Worm (Caenorhabditis elegans) whole organism, L2 larva: ENCODE data around the gene srbc-58.

Experiments
- C34F6.9 ChIP-seq: fragments of 150-350 bp; optimal IDR thresholded peaks from 2 replicates; lab custom pipeline; 2014; ENCODE audit warnings: missing biosample characterization, missing genetic modification characterization
- F13H6.1 ChIP-seq: sonication (generic microtip); optimal IDR thresholded peaks from 2 replicates; lab custom pipeline; 2016; ENCODE audit warnings: missing genetic modification characterization, missing compliant biosample characterization
- R02D3.7 ChIP-seq: fragments of 150-350 bp; optimal IDR thresholded peaks from 2 replicates; lab custom pipeline; 2014; ENCODE audit warnings: missing biosample characterization, missing genetic modification characterization
- Y55F3AM.14 ChIP-seq: fragments of 200-800 bp; sonication (Bioruptor generic); optimal IDR thresholded peaks from 2 replicates; lab custom pipeline; 2018; ENCODE audit warnings: mild to moderate bottlenecking, missing genetic modification characterization, missing compliant biosample characterization
- ZK546.5 ChIP-seq: sonication (generic microtip); optimal IDR thresholded peaks from 2 replicates; lab custom pipeline; 2017; ENCODE audit warnings: missing biosample characterization, missing genetic modification characterization
- alr-1 ChIP-seq: fragments of 150-350 bp; optimal IDR thresholded peaks from 2 replicates; lab custom pipeline; 2014; ENCODE audit warnings: missing biosample characterization, missing genetic modification characterization
- aly-2 ChIP-seq: fragments of 150-350 bp; optimal IDR thresholded peaks from 2 replicates; lab custom pipeline; 2014; ENCODE audit warnings: missing biosample characterization, missing genetic modification characterization
- ama-1 ChIP-seq: fragments of 150-350 bp; optimal IDR thresholded peaks from 2 replicates; lab custom pipeline; 2018; ENCODE audit warnings: inconsistent platforms
- blmp-1 ChIP-seq: sonication (generic microtip); optimal IDR thresholded peaks from 2 replicates; lab custom pipeline; 2017; ENCODE audit warnings: missing genetic modification characterization, mild to moderate bottlenecking, missing compliant biosample characterization, antibody characterized with exemption, moderate library complexity; ENCODE audit not compliant: insufficient read depth
- ceh-16 ChIP-seq: fragments of 150-350 bp; optimal IDR thresholded peaks from 2 replicates; lab custom pipeline; 2014; ENCODE audit warnings: missing biosample characterization, missing genetic modification characterization
- ceh-82 ChIP-seq: fragments of 150-350 bp; optimal IDR thresholded peaks from 2 replicates; lab custom pipeline; 2014; ENCODE audit warnings: missing biosample characterization, missing genetic modification characterization
- crh-2 ChIP-seq: sonication (generic microtip); optimal IDR thresholded peaks from 2 replicates; lab custom pipeline; 2017; ENCODE audit warnings: missing biosample characterization, missing genetic modification characterization
- dmd-4 ChIP-seq: sonication (generic microtip); optimal IDR thresholded peaks from 2 replicates; lab custom pipeline; 2017; ENCODE audit warnings: missing biosample characterization, missing genetic modification characterization
- egl-27 ChIP-seq: sonication (generic microtip); optimal IDR thresholded peaks from 3 replicates; lab custom pipeline; 2017; ENCODE audit warnings: missing biosample characterization, missing genetic modification reagents, missing genetic modification characterization
- elt-1 ChIP-seq: fragments of 150-350 bp; optimal IDR thresholded peaks from 2 replicates; lab custom pipeline; 2014; ENCODE audit warnings: missing biosample characterization, missing genetic modification characterization
- elt-3 ChIP-seq: sonication (generic microtip); optimal IDR thresholded peaks from 2 replicates; lab custom pipeline; 2017; ENCODE audit warnings: missing biosample characterization, missing genetic modification characterization
- fos-1 ChIP-seq: fragments of 150-350 bp; optimal IDR thresholded peaks from 2 replicates; lab custom pipeline; 2014; ENCODE audit warnings: missing biosample characterization, missing genetic modification characterization
- gmeb-1 ChIP-seq: fragments of 150-350 bp; optimal IDR thresholded peaks from 2 replicates; lab custom pipeline; 2014; ENCODE audit warnings: missing biosample characterization, missing genetic modification characterization
- lin-11 ChIP-seq: fragments of 150-350 bp; sonication (generic microtip); optimal IDR thresholded peaks from 2 replicates; lab custom pipeline; 2014; ENCODE audit warnings: missing biosample characterization, missing genetic modification characterization, inconsistent platforms, mixed read lengths
- lin-13 ChIP-seq: fragments of 150-350 bp; optimal IDR thresholded peaks from 2 replicates; lab custom pipeline; 2014; ENCODE audit warnings: missing biosample characterization, missing genetic modification reagents, missing genetic modification characterization
- lin-39 ChIP-seq: fragments of 150-350 bp; optimal IDR thresholded peaks from 2 replicates; lab custom pipeline; 2014; ENCODE audit warnings: missing biosample characterization, missing genetic modification reagents, missing genetic modification characterization
- lsy-2 ChIP-seq, 2 experiments: fragments of 150-350 bp in 1 of 2; sonication (generic microtip) in 1 of 2; optimal IDR thresholded peaks; 2 replicates each; lab custom pipeline; 2014 to 2017; ENCODE audit warnings: missing biosample characterization in 2 of 2, missing genetic modification characterization in 2 of 2
- mab-5 ChIP-seq: fragments of 150-350 bp; optimal IDR thresholded peaks from 2 replicates; lab custom pipeline; 2014; ENCODE audit warnings: missing biosample characterization, missing genetic modification characterization
- mbf-1 ChIP-seq: sonication (generic microtip); optimal IDR thresholded peaks from 2 replicates; lab custom pipeline; 2017; ENCODE audit warnings: missing biosample characterization, missing genetic modification characterization
- mdl-1 ChIP-seq, 2 experiments: fragments of 150-350 bp in 1 of 2; sonication (generic microtip) in 1 of 2; optimal IDR thresholded peaks; 2 replicates each; lab custom pipeline; 2017; ENCODE audit warnings: missing biosample characterization in 2 of 2, missing genetic modification characterization in 2 of 2
- nhr-10 ChIP-seq: sonication (generic microtip); optimal IDR thresholded peaks from 2 replicates; lab custom pipeline; 2017; ENCODE audit warnings: missing biosample characterization, missing genetic modification characterization
- nhr-11 ChIP-seq: fragments of 150-350 bp; optimal IDR thresholded peaks from 2 replicates; lab custom pipeline; 2014; ENCODE audit warnings: missing biosample characterization, missing genetic modification characterization
- nhr-12 ChIP-seq: fragments of 150-350 bp; optimal IDR thresholded peaks from 2 replicates; lab custom pipeline; 2014; ENCODE audit warnings: missing biosample characterization, missing genetic modification characterization
- nhr-129 ChIP-seq: fragments of 150-350 bp; optimal IDR thresholded peaks from 2 replicates; lab custom pipeline; 2014; ENCODE audit warnings: missing biosample characterization, missing genetic modification characterization
- nhr-21 ChIP-seq: fragments of 150-350 bp; optimal IDR thresholded peaks from 2 replicates; lab custom pipeline; 2014; ENCODE audit warnings: missing biosample characterization, missing genetic modification characterization
- nhr-23 ChIP-seq: fragments of 150-350 bp; optimal IDR thresholded peaks from 2 replicates; lab custom pipeline; 2014; ENCODE audit warnings: missing biosample characterization, missing genetic modification reagents, missing genetic modification characterization
- nhr-237 ChIP-seq: fragments of 150-350 bp; optimal IDR thresholded peaks from 2 replicates; lab custom pipeline; 2014; ENCODE audit warnings: missing biosample characterization, missing genetic modification characterization
- nhr-25 ChIP-seq: fragments of 150-350 bp; sonication (generic microtip); optimal IDR thresholded peaks from 3 replicates; lab custom pipeline; 2014; ENCODE audit warnings: missing biosample characterization, missing genetic modification characterization
- nhr-6 ChIP-seq: fragments of 150-350 bp; optimal IDR thresholded peaks from 2 replicates; lab custom pipeline; 2014; ENCODE audit warnings: missing biosample characterization, missing genetic modification characterization
- nhr-77 ChIP-seq: fragments of 150-350 bp; optimal IDR thresholded peaks from 2 replicates; lab custom pipeline; 2014; ENCODE audit warnings: missing biosample characterization, missing genetic modification characterization
- peb-1 ChIP-seq: fragments of 150-350 bp; optimal IDR thresholded peaks from 2 replicates; lab custom pipeline; 2014; ENCODE audit warnings: missing biosample characterization, missing genetic modification characterization
- sem-4 ChIP-seq: fragments of 150-350 bp; optimal IDR thresholded peaks from 2 replicates; lab custom pipeline; 2014; ENCODE audit warnings: missing biosample characterization, missing genetic modification reagents, missing genetic modification characterization
- skn-1 ChIP-seq: sonication (generic microtip); optimal IDR thresholded peaks from 2 replicates; lab custom pipeline; 2017; ENCODE audit warnings: missing biosample characterization, missing genetic modification characterization
- sma-3 ChIP-seq: sonication (generic microtip); optimal IDR thresholded peaks from 2 replicates; lab custom pipeline; 2016; ENCODE audit warnings: missing genetic modification reagents, missing genetic modification characterization, missing compliant biosample characterization
- sma-9 ChIP-seq, 2 experiments: fragments of 150-350 bp in 1 of 2; sonication (generic microtip) in 1 of 2; optimal IDR thresholded peaks; 2 replicates each; lab custom pipeline; 2014 to 2016; ENCODE audit warnings: missing genetic modification characterization in 2 of 2, mild to moderate bottlenecking in 1 of 2, missing biosample characterization in 1 of 2, missing compliant biosample characterization in 1 of 2, missing genetic modification reagents in 1 of 2, moderate library complexity in 1 of 2
- snpc-4 ChIP-seq: fragments of 150-350 bp; optimal IDR thresholded peaks from 2 replicates; lab custom pipeline; 2014; ENCODE audit warnings: missing biosample characterization, missing genetic modification characterization
- unc-39 ChIP-seq: fragments of 150-350 bp; optimal IDR thresholded peaks from 2 replicates; lab custom pipeline; 2014; ENCODE audit warnings: missing biosample characterization, missing genetic modification characterization
- unc-55 ChIP-seq: fragments of 150-350 bp; sonication (generic microtip); optimal IDR thresholded peaks from 3 replicates; lab custom pipeline; 2014; ENCODE audit warnings: missing biosample characterization, missing genetic modification reagents, missing genetic modification characterization
- unc-62 ChIP-seq: fragments of 150-350 bp; optimal IDR thresholded peaks from 2 replicates; lab custom pipeline; 2014; ENCODE audit warnings: missing biosample characterization, missing genetic modification reagents, missing genetic modification characterization
- zag-1 ChIP-seq: fragments of 150-350 bp; optimal IDR thresholded peaks from 2 replicates; lab custom pipeline; 2014; ENCODE audit warnings: missing biosample characterization, missing genetic modification characterization
- ztf-1 ChIP-seq: fragments of 200-800 bp; sonication (Bioruptor generic); conservative IDR thresholded peaks from 2 replicates; pipeline ENCODE4 v1.3.6; 2022; ENCODE audit warnings: missing genetic modification characterization, missing compliant biosample characterization
- ztf-11 ChIP-seq: sonication (generic microtip); optimal IDR thresholded peaks from 2 replicates; lab custom pipeline; 2017; ENCODE audit warnings: missing biosample characterization, missing genetic modification characterization
- ztf-4 ChIP-seq: fragments of 150-350 bp; optimal IDR thresholded peaks from 2 replicates; lab custom pipeline; 2014; ENCODE audit warnings: missing biosample characterization, missing genetic modification characterization

srbc-58 gene

ce11 chrV:730216-730615 lies 44.6 kb upstream of the srbc-58 start (continued):
- TF ChIP-seq mbf-1 (tag; lab: Kevin White, UChicago) (no peak), elt-3 (tag; lab: Kevin White, UChicago) (no peak), nhr-129 (peak; percentile 82), crh-2 (tag; lab: Kevin White, UChicago) (peak; percentile 82), ztf-1 (no peak), snpc-4 (no peak), ceh-82 (tag; lab: Kevin White, UChicago) (no peak), lin-39 (tag; lab: Kevin White, UChicago) (no peak), ZK546.5 (no peak), egl-27 (tag; lab: Kevin White, UChicago) (no peak), dmd-4 (tag; lab: Kevin White, UChicago) (no peak), Y55F3AM.14 (peak; percentile 92), ztf-4 (tag; lab: Kevin White, UChicago) (no peak), nhr-237 (tag; lab: Kevin White, UChicago) (no peak), unc-39 (no peak)
- TF ChIP-seq, all 48 proteins: peak for 14

- no peak for TF ChIP-seq nhr-237 (tag; lab: Kevin White, UChicago)
- TF ChIP-seq ceh-82 (tag; lab: Kevin White, UChicago) = no peak
- no peak for TF ChIP-seq unc-39
- peak; percentile 94 for TF ChIP-seq crh-2 (tag; lab: Kevin White, UChicago)
- peak; percentile 14 for TF ChIP-seq blmp-1 (tag; lab: Kevin White, UChicago)
- TF ChIP-seq ztf-11 (tag; lab: Kevin White, UChicago) = no peak
- TF ChIP-seq F13H6.1 (tag; lab: Kevin White, UChicago) = peak; percentile 97
- peak; percentile 97 for TF ChIP-seq sma-3 (GFP tag; lab: Kevin White, UChicago)
- TF ChIP-seq C34F6.9 (tag; lab: Kevin White, UChicago) = peak; percentile 51
- TF ChIP-seq lin-11 (tag; lab: Kevin White, UChicago) = no peak
- peak; percentile 94 for TF ChIP-seq Y55F3AM.14
- no peak for TF ChIP-seq ceh-16 (tag; lab: Kevin White, UChicago)
- TF ChIP-seq nhr-10 (tag; lab: Kevin White, UChicago) = peak; percentile 13
- TF ChIP-seq ama-1 = peak; percentile 82
- TF ChIP-seq lsy-2 (tag; optimal IDR thresholded peaks at IDR 0.05; lab: Kevin White, UChicago) = peak in 1 of 2 experiments; percentile 80
- peak; percentile 99 for TF ChIP-seq sma-9 (GFP tag; optimal IDR thresholded peaks at IDR 0.05; lab: Kevin White, UChicago)
- TF ChIP-seq sma-9 (tag; optimal IDR thresholded peaks at IDR 0.05; lab: Kevin White, UChicago) = peak; percentile 46
- no peak for TF ChIP-seq mbf-1 (tag; lab: Kevin White, UChicago)
- no peak for TF ChIP-seq ztf-1
- peak; percentile 49 for TF ChIP-seq nhr-6
- TF ChIP-seq skn-1 (tag; lab: Kevin White, UChicago) = no peak
- peak; percentile 82 for TF ChIP-seq gmeb-1 (tag; lab: Kevin White, UChicago)
- TF ChIP-seq peb-1 (tag; lab: Kevin White, UChicago) = no peak
- TF ChIP-seq fos-1 = peak; percentile 83
- no peak for TF ChIP-seq zag-1
- TF ChIP-seq nhr-11 (tag; lab: Kevin White, UChicago) = no peak
- TF ChIP-seq nhr-25 = peak; percentile 85
- TF ChIP-seq R02D3.7 (tag; lab: Kevin White, UChicago) = no peak
- TF ChIP-seq ztf-4 (tag; lab: Kevin White, UChicago) = peak; percentile 89
- TF ChIP-seq dmd-4 (tag; lab: Kevin White, UChicago) = no peak
- TF ChIP-seq nhr-23 (tag; lab: Kevin White, UChicago) = no peak
- peak; percentile 11 for TF ChIP-seq unc-62 (GFP tag; lab: Kevin White, UChicago)
- peak; percentile 33 for TF ChIP-seq lin-13 (GFP tag; lab: Kevin White, UChicago)
- TF ChIP-seq unc-55 = no peak
- TF ChIP-seq nhr-12 (tag; lab: Kevin White, UChicago) = no peak
- TF ChIP-seq aly-2 (tag; lab: Kevin White, UChicago) = no peak
- TF ChIP-seq alr-1 = no peak
- peak; percentile 39 for TF ChIP-seq nhr-77 (tag; lab: Kevin White, UChicago)
- TF ChIP-seq nhr-21 (tag; lab: Kevin White, UChicago) = peak; percentile 95
- TF ChIP-seq elt-3 (tag; lab: Kevin White, UChicago) = no peak
- TF ChIP-seq ZK546.5 = no peak
- peak; percentile 42 for TF ChIP-seq snpc-4
- TF ChIP-seq nhr-129 = peak; percentile 96
- peak; percentile 74 for TF ChIP-seq egl-27 (tag; lab: Kevin White, UChicago)
- peak; percentile 97 to 98 for TF ChIP-seq mdl-1 (tag; optimal IDR thresholded peaks at IDR 0.05; lab: Kevin White, UChicago)
- no peak for TF ChIP-seq lin-39 (tag; lab: Kevin White, UChicago)
- peak; percentile 62 for TF ChIP-seq mab-5
- TF ChIP-seq sem-4 = peak; percentile 48
- TF ChIP-seq elt-1 (tag; lab: Kevin White, UChicago) = no peak
These were observed 43.5 kb upstream of the srbc-58 start for ce11 chrV:731330-731729.
